Fruit fly (Drosophila melanogaster) whole organism, embryonic: ENCODE results near the gene AGO2.

Source experiments
- Bteb2 ChIP-seq: fragments of 200-800 bp; sonication (Bioruptor generic); optimal IDR thresholded peaks from 2 replicates; lab custom pipeline; 2016; ENCODE audit warnings: missing biosample characterization, missing genetic modification characterization
- CG10543 ChIP-seq: fragments of 200-800 bp; sonication (Bioruptor generic); optimal IDR thresholded peaks from 3 replicates; lab custom pipeline; 2017; ENCODE audit warnings: missing biosample characterization, mild to moderate bottlenecking, missing genetic modification characterization, moderate library complexity
- CG10979 ChIP-seq: fragments of 200-800 bp; sonication (Bioruptor generic); optimal IDR thresholded peaks from 2 replicates; lab custom pipeline; 2018; ENCODE audit warnings: missing biosample characterization, mild to moderate bottlenecking, missing genetic modification characterization, moderate library complexity
- CG11093 ChIP-seq: fragments of 200-800 bp; sonication (Bioruptor generic); IDR thresholded peaks from 3 replicates; pipeline ENCODE4 v1.3.6; 2022; ENCODE audit warnings: missing biosample characterization, missing genetic modification characterization
- CG12942 ChIP-seq: fragments of 200-800 bp; sonication (Bioruptor generic); optimal IDR thresholded peaks from 3 replicates; lab custom pipeline; 2016; ENCODE audit warnings: missing biosample characterization, missing genetic modification characterization
- CG13287 ChIP-seq: fragments of 200-800 bp; sonication (Bioruptor generic); IDR thresholded peaks from 2 replicates; pipeline ENCODE4 v1.3.6; 2022; ENCODE audit warnings: missing biosample characterization, missing genetic modification characterization; ENCODE audit not compliant: partially characterized antibody
- CG13296 ChIP-seq: fragments of 200-800 bp; sonication (Bioruptor generic); optimal IDR thresholded peaks from 3 replicates; lab custom pipeline; 2018; ENCODE audit warnings: missing biosample characterization, mild to moderate bottlenecking, missing genetic modification characterization
- CG18011 ChIP-seq: fragments of 200-800 bp; sonication (Bioruptor generic); optimal IDR thresholded peaks from 2 replicates; lab custom pipeline; 2017; ENCODE audit warnings: missing biosample characterization, missing genetic modification characterization, mild to moderate bottlenecking, moderate library complexity, missing genotype
- CG18262 ChIP-seq: fragments of 200-800 bp; optimal IDR thresholded peaks from 3 replicates; lab custom pipeline; 2019; ENCODE audit warnings: missing biosample characterization, mild to moderate bottlenecking, missing genetic modification characterization, moderate library complexity
- CG32767 ChIP-seq: fragments of 200-800 bp; sonication (Bioruptor generic); IDR thresholded peaks from 2 replicates; pipeline ENCODE4 v1.3.6; 2022; ENCODE audit warnings: missing biosample characterization, missing genetic modification characterization
- CG3407 ChIP-seq: fragments of 200-800 bp; sonication (Bioruptor generic); optimal IDR thresholded peaks from 2 replicates; lab custom pipeline; 2018; ENCODE audit warnings: missing biosample characterization, mild to moderate bottlenecking, missing genetic modification characterization
- CG3847 ChIP-seq: fragments of 200-800 bp; sonication (Bioruptor generic); IDR thresholded peaks from 2 replicates; pipeline ENCODE4 v1.3.6; 2022; ENCODE audit warnings: missing biosample characterization, missing genetic modification characterization
- CG5953 ChIP-seq: fragments of 200-800 bp; sonication (Bioruptor generic); IDR thresholded peaks from 2 replicates; pipeline ENCODE4 v1.3.6; 2022; ENCODE audit warnings: missing biosample characterization, missing genetic modification characterization
- CG6254 ChIP-seq: fragments of 200-800 bp; sonication (Bioruptor generic); optimal IDR thresholded peaks from 3 replicates; lab custom pipeline; 2017; ENCODE audit warnings: mild to moderate bottlenecking, missing biosample characterization, missing genetic modification reagents, missing genetic modification characterization
- CG6813 ChIP-seq: fragments of 200-800 bp; sonication (Bioruptor generic); optimal IDR thresholded peaks from 2 replicates; lab custom pipeline; 2017; ENCODE audit warnings: missing biosample characterization, missing genetic modification characterization, mild to moderate bottlenecking, moderate library complexity, missing genetic modification reagents
- CG7271 ChIP-seq: fragments of 200-800 bp; sonication (Bioruptor generic); optimal IDR thresholded peaks from 2 replicates; lab custom pipeline; 2018; ENCODE audit warnings: missing biosample characterization, mild to moderate bottlenecking, missing genetic modification characterization, moderate library complexity
- CG7786 ChIP-seq: fragments of 200-800 bp; sonication (Bioruptor generic); optimal IDR thresholded peaks from 2 replicates; lab custom pipeline; 2016; ENCODE audit warnings: missing biosample characterization, missing genetic modification characterization
- CG8765 ChIP-seq: fragments of 200-800 bp; sonication (Bioruptor generic); IDR thresholded peaks from 2 replicates; pipeline ENCODE4 v1.3.6; 2022; ENCODE audit warnings: missing biosample characterization, missing genetic modification characterization
- CG8944 ChIP-seq: fragments of 200-800 bp; sonication (Bioruptor generic); optimal IDR thresholded peaks from 3 replicates; lab custom pipeline; 2016; ENCODE audit warnings: missing biosample characterization, missing genetic modification characterization
- Dip2 ChIP-seq: fragments of 200-800 bp; sonication (Bioruptor generic); IDR thresholded peaks from 2 replicates; pipeline ENCODE4 v1.3.6; 2022; ENCODE audit warnings: missing biosample characterization, missing genetic modification characterization
- Dp ChIP-seq: fragments of 200-800 bp; sonication (Bioruptor generic); optimal IDR thresholded peaks from 2 replicates; lab custom pipeline; 2018; ENCODE audit warnings: missing biosample characterization, mild to moderate bottlenecking, missing genetic modification characterization, moderate library complexity
- H15 ChIP-seq: fragments of 200-800 bp; sonication (Bioruptor generic); IDR thresholded peaks from 3 replicates; pipeline ENCODE4 v1.3.6; 2022; ENCODE audit warnings: missing biosample characterization, missing genetic modification characterization
- Hr3 ChIP-seq: fragments of 200-800 bp; sonication (Bioruptor generic); optimal IDR thresholded peaks from 3 replicates; lab custom pipeline; 2016; ENCODE audit warnings: missing biosample characterization, missing genetic modification characterization
- Lhr ChIP-seq: fragments of 200-800 bp; sonication (Bioruptor generic); optimal IDR thresholded peaks from 3 replicates; lab custom pipeline; 2017; ENCODE audit warnings: mild to moderate bottlenecking, missing biosample characterization, missing genetic modification reagents, missing genetic modification characterization
- MESR4 ChIP-seq: fragments of 200-800 bp; sonication (Bioruptor generic); optimal IDR thresholded peaks from 2 replicates; lab custom pipeline; 2018; ENCODE audit warnings: missing biosample characterization, mild to moderate bottlenecking, missing genetic modification characterization, moderate library complexity
- Med ChIP-seq: fragments of 200-800 bp; sonication (Bioruptor generic); peaks from one replicate; lab custom pipeline; 2016; ENCODE audit warnings: missing biosample characterization, missing genetic modification characterization, mild to moderate bottlenecking, inconsistent platforms, moderate library complexity
- Meics ChIP-seq: fragments of 200-800 bp; sonication (Bioruptor generic); optimal IDR thresholded peaks from 2 replicates; lab custom pipeline; 2017; ENCODE audit warnings: missing biosample characterization, mild to moderate bottlenecking, missing genetic modification characterization
- NK7.1 ChIP-seq: fragments of 200-800 bp; sonication (Bioruptor generic); optimal IDR thresholded peaks from 3 replicates; lab custom pipeline; 2016; ENCODE audit warnings: missing biosample characterization, missing genetic modification characterization
- PHDP ChIP-seq: fragments of 200-800 bp; sonication (Bioruptor generic); optimal IDR thresholded peaks from 3 replicates; lab custom pipeline; 2018; ENCODE audit warnings: missing biosample characterization, mild to moderate bottlenecking, missing genetic modification characterization, moderate library complexity
- Sox102F ChIP-seq: fragments of 200-800 bp; sonication (Bioruptor generic); optimal IDR thresholded peaks from 2 replicates; lab custom pipeline; 2018; ENCODE audit warnings: missing biosample characterization, mild to moderate bottlenecking, missing genetic modification characterization, moderate library complexity
- Sry-δ ChIP-seq: fragments of 200-800 bp; sonication (Bioruptor generic); optimal IDR thresholded peaks from 2 replicates; lab custom pipeline; 2016; ENCODE audit warnings: missing biosample characterization, missing genetic modification characterization
- amos ChIP-seq: fragments of 200-800 bp; sonication (Bioruptor generic); IDR thresholded peaks from 2 replicates; pipeline ENCODE4 v1.3.6; 2022; ENCODE audit warnings: missing biosample characterization, missing genetic modification characterization; ENCODE audit not compliant: partially characterized antibody
- ase ChIP-seq: fragments of 200-800 bp; sonication (Bioruptor generic); IDR thresholded peaks from 3 replicates; pipeline ENCODE4 v1.3.6; 2022; ENCODE audit warnings: missing biosample characterization, missing genetic modification characterization
- az2 ChIP-seq: fragments of 200-800 bp; sonication (Bioruptor generic); optimal IDR thresholded peaks from 3 replicates; lab custom pipeline; 2016; ENCODE audit warnings: missing biosample characterization, missing genetic modification characterization
- corto ChIP-seq: fragments of 200-800 bp; sonication (Bioruptor generic); optimal IDR thresholded peaks from 2 replicates; lab custom pipeline; 2016; ENCODE audit warnings: missing biosample characterization, mild to moderate bottlenecking, missing genetic modification characterization, moderate library complexity
- crc ChIP-seq: fragments of 200-800 bp; sonication (Bioruptor generic); optimal IDR thresholded peaks from 2 replicates; lab custom pipeline; 2016; ENCODE audit warnings: missing biosample characterization, missing genetic modification characterization
- dati ChIP-seq: fragments of 200-800 bp; sonication (Bioruptor generic); IDR thresholded peaks from 2 replicates; pipeline ENCODE4 v1.3.6; 2022; ENCODE audit warnings: missing biosample characterization, missing genetic modification characterization
- disco-r ChIP-seq: fragments of 200-800 bp; sonication (Bioruptor generic); optimal IDR thresholded peaks from 2 replicates; lab custom pipeline; 2016; ENCODE audit warnings: missing biosample characterization, missing genetic modification characterization
- fd3F ChIP-seq: fragments of 200-800 bp; sonication (Bioruptor generic); optimal IDR thresholded peaks from 2 replicates; lab custom pipeline; 2018; ENCODE audit warnings: missing biosample characterization, mild to moderate bottlenecking, missing genetic modification characterization, moderate library complexity
- fd96Cb ChIP-seq: fragments of 200-800 bp; sonication (Bioruptor generic); optimal IDR thresholded peaks from 2 replicates; lab custom pipeline; 2018; ENCODE audit warnings: missing biosample characterization, mild to moderate bottlenecking, missing genetic modification characterization, moderate library complexity
- gem ChIP-seq: fragments of 200-800 bp; sonication (Bioruptor generic); optimal IDR thresholded peaks from 2 replicates; lab custom pipeline; 2019; ENCODE audit warnings: missing biosample characterization, mild to moderate bottlenecking, missing genetic modification characterization, moderate library complexity
- ind ChIP-seq: fragments of 200-800 bp; sonication (Bioruptor generic); optimal IDR thresholded peaks from 3 replicates; lab custom pipeline; 2016; ENCODE audit warnings: missing biosample characterization, missing genetic modification characterization
- mld ChIP-seq: fragments of 200-800 bp; sonication (Bioruptor generic); IDR thresholded peaks from 3 replicates; pipeline ENCODE4 v1.3.6; 2022; ENCODE audit warnings: missing biosample characterization, missing genetic modification characterization; ENCODE audit not compliant: partially characterized antibody
- pfk ChIP-seq: fragments of 200-800 bp; sonication (Bioruptor generic); optimal IDR thresholded peaks from 2 replicates; lab custom pipeline; 2018; ENCODE audit warnings: missing biosample characterization, mild to moderate bottlenecking, missing genetic modification characterization, moderate library complexity
- pros ChIP-seq: fragments of 200-800 bp; sonication (Bioruptor generic); optimal IDR thresholded peaks from 3 replicates; lab custom pipeline; 2019; ENCODE audit warnings: missing biosample characterization, mild to moderate bottlenecking, missing genetic modification characterization, moderate library complexity
- sd ChIP-seq: fragments of 200-800 bp; sonication (Bioruptor generic); optimal IDR thresholded peaks from 3 replicates; lab custom pipeline; 2018; ENCODE audit warnings: missing biosample characterization, mild to moderate bottlenecking, missing genetic modification characterization, moderate library complexity
- seq ChIP-seq: fragments of 200-800 bp; sonication (Bioruptor generic); IDR thresholded peaks from 2 replicates; pipeline ENCODE4 v1.3.6; 2022; ENCODE audit warnings: missing biosample characterization, missing genetic modification characterization
- ttk ChIP-seq: fragments of 200-800 bp; sonication (Bioruptor generic); IDR thresholded peaks from 2 replicates; pipeline ENCODE4 v2.1.2; 2022; ENCODE audit warnings: missing biosample characterization, missing genetic modification characterization
- wdn ChIP-seq: fragments of 200-800 bp; sonication (Bioruptor generic); IDR thresholded peaks from 2 replicates; pipeline ENCODE4 v1.3.6; 2022; ENCODE audit warnings: missing biosample characterization, missing genetic modification characterization
- zen2 ChIP-seq: fragments of 200-800 bp; sonication (Bioruptor generic); IDR thresholded peaks from 3 replicates; pipeline ENCODE4 v1.3.6; 2022; ENCODE audit warnings: missing biosample characterization, missing genetic modification characterization; ENCODE audit not compliant: partially characterized antibody

The AGO2 gene

dm6 chr3L:15566484-15566955 lies 12.6 kb downstream of the AGO2 start (continued):
- TF ChIP-seq gem (tag; lab: Kevin White, UChicago) (no peak), crc (GFP tag; lab: Kevin White, UChicago) (no peak), CG32767 (GFP tag; lab: Robert Waterston, UW) (no peak; the same call in 1 of the 2 replicates), az2 (no peak), CG12942 (GFP tag; lab: Kevin White, UChicago) (no peak), CG10543 (peak; percentile 98), CG5953 (GFP tag; lab: Robert Waterston, UW) (no peak), CG8944 (no peak), fd3F (GFP tag; lab: Kevin White, UChicago) (peak; percentile 66), CG13287 (GFP tag; lab: Robert Waterston, UW) (no peak), mld (GFP tag; lab: Robert Waterston, UW) (peak; percentile 43; the same call in 1 of the 3 replicates), pros (GFP tag; lab: Kevin White, UChicago) (peak; percentile 23), disco-r (GFP tag; lab: Kevin White, UChicago) (peak; percentile 2), CG18011 (GFP tag; lab: Kevin White, UChicago) (peak; percentile 48), Bteb2 (GFP tag; lab: Kevin White, UChicago) (peak; percentile 8), Dip2 (GFP tag; lab: Robert Waterston, UW) (no peak), wdn (GFP tag; lab: Robert Waterston, UW) (peak; percentile 15), MESR4 (GFP tag; lab: Kevin White, UChicago) (no peak), Med (GFP tag; lab: Kevin White, UChicago) (peak; percentile 96), CG10979 (tag; lab: Kevin White, UChicago) (peak; percentile 44), CG7786 (GFP tag; lab: Kevin White, UChicago) (no peak), fd96Cb (tag; lab: Kevin White, UChicago) (no peak), Hr3 (GFP tag; lab: Kevin White, UChicago) (no peak), sd (tag; lab: Kevin White, UChicago) (peak; percentile 79), dati (no peak), PHDP (tag; lab: Kevin White, UChicago) (peak; percentile 75), ind (GFP tag; lab: Kevin White, UChicago) (no peak), Meics (GFP tag; lab: Kevin White, UChicago) (peak; percentile 62), CG18262 (tag; lab: Kevin White, UChicago) (peak; percentile 48), CG8765 (GFP tag; lab: Robert Waterston, UW) (no peak), CG11093 (GFP tag; lab: Robert Waterston, UW) (0 out of 3 replicates have a peak, but pooled peaks have one; percentile 25), CG13296 (peak; percentile 92), ttk (no peak), amos (GFP tag; lab: Robert Waterston, UW) (no peak), Dp (GFP tag; lab: Kevin White, UChicago) (no peak), Sox102F (GFP tag; lab: Kevin White, UChicago) (no peak), CG6813 (GFP tag; lab: Kevin White, UChicago) (peak; percentile 87), Lhr (GFP tag; lab: Kevin White, UChicago) (peak; percentile 8), CG3407 (peak; percentile 65), CG3847 (GFP tag; lab: Robert Waterston, UW) (peak; percentile 47), CG6254 (GFP tag; lab: Kevin White, UChicago) (no peak), ase (GFP tag; lab: Robert Waterston, UW) (peak; percentile 30; the same call in 1 of the 3 replicates), pfk (GFP tag; lab: Kevin White, UChicago) (peak; percentile 89), corto (GFP tag; lab: Kevin White, UChicago) (no peak), Sry-δ (GFP tag; lab: Kevin White, UChicago) (no peak), H15 (no peak), zen2 (GFP tag; lab: Robert Waterston, UW) (no peak), CG7271 (tag; lab: Kevin White, UChicago) (peak; percentile 49), NK7.1 (GFP tag; lab: Kevin White, UChicago) (peak; percentile 31), seq (GFP tag; lab: Robert Waterston, UW) (peak; percentile 70; the same call in 1 of the 2 replicates)
